Fruit fly (Drosophila melanogaster) whole organism, embryonic: ENCODE data around the gene CG10996.

Source experiments
- Atf3 ChIP-seq: fragments of 200-800 bp; sonication (Bioruptor generic); optimal IDR thresholded peaks from 3 replicates; lab custom pipeline; 2016; ENCODE audit warnings: missing biosample characterization, missing genetic modification characterization
- Blimp-1 ChIP-seq: fragments of 200-800 bp; sonication (Bioruptor generic); optimal IDR thresholded peaks from 3 replicates; lab custom pipeline; 2018; ENCODE audit warnings: missing biosample characterization, missing genetic modification characterization, mild to moderate bottlenecking, moderate library complexity, missing genetic modification reagents
- C15 ChIP-seq: fragments of 200-800 bp; sonication (Bioruptor generic); IDR thresholded peaks from 3 replicates; pipeline ENCODE4 v1.3.6; 2022; ENCODE audit warnings: missing biosample characterization, missing genetic modification characterization
- CG10543 ChIP-seq: fragments of 200-800 bp; sonication (Bioruptor generic); optimal IDR thresholded peaks from 3 replicates; lab custom pipeline; 2017; ENCODE audit warnings: missing biosample characterization, mild to moderate bottlenecking, missing genetic modification characterization, moderate library complexity
- CG11247 ChIP-seq: fragments of 200-800 bp; sonication (Bioruptor generic); IDR thresholded peaks from 2 replicates; pipeline ENCODE4 v1.3.6; 2022; ENCODE audit warnings: missing biosample characterization, missing genetic modification characterization
- CG11504 ChIP-seq: fragments of 200-800 bp; sonication (Bioruptor generic); optimal IDR thresholded peaks from 3 replicates; lab custom pipeline; 2019; ENCODE audit warnings: missing biosample characterization, mild to moderate bottlenecking, missing genetic modification characterization, moderate library complexity
- CG12299 ChIP-seq: fragments of 200-800 bp; sonication (Bioruptor generic); optimal IDR thresholded peaks from 2 replicates; lab custom pipeline; 2018; ENCODE audit warnings: missing biosample characterization, mild to moderate bottlenecking, missing genetic modification characterization
- CG13296 ChIP-seq: fragments of 200-800 bp; sonication (Bioruptor generic); optimal IDR thresholded peaks from 3 replicates; lab custom pipeline; 2018; ENCODE audit warnings: missing biosample characterization, mild to moderate bottlenecking, missing genetic modification characterization
- CG14050 ChIP-seq: fragments of 200-800 bp; sonication (Bioruptor generic); IDR thresholded peaks from 3 replicates; pipeline ENCODE4 v1.3.6; 2022; ENCODE audit warnings: missing biosample characterization, missing genetic modification characterization
- CG1647 ChIP-seq: fragments of 200-800 bp; sonication (Bioruptor generic); optimal IDR thresholded peaks from 3 replicates; lab custom pipeline; 2016; ENCODE audit warnings: missing biosample characterization, missing genetic modification characterization
- CG17385 ChIP-seq: fragments of 200-800 bp; sonication (Bioruptor generic); optimal IDR thresholded peaks from 3 replicates; lab custom pipeline; 2018; ENCODE audit warnings: missing biosample characterization, mild to moderate bottlenecking, missing genetic modification characterization
- CG32532 ChIP-seq: fragments of 200-800 bp; sonication (Bioruptor generic); IDR thresholded peaks from 2 replicates; pipeline ENCODE4 v1.3.6; 2022; ENCODE audit warnings: missing biosample characterization, missing genetic modification characterization
- CG4404 ChIP-seq: fragments of 200-800 bp; sonication (Bioruptor generic); IDR thresholded peaks from 2 replicates; pipeline ENCODE4 v1.3.6; 2022; ENCODE audit warnings: missing biosample characterization, missing genetic modification characterization
- CG4617 ChIP-seq: fragments of 200-800 bp; sonication (Bioruptor generic); optimal IDR thresholded peaks from 3 replicates; lab custom pipeline; 2016; ENCODE audit warnings: missing biosample characterization, missing genetic modification characterization, borderline replicate concordance
- CG8089 ChIP-seq: fragments of 200-800 bp; sonication (Bioruptor generic); optimal IDR thresholded peaks from 3 replicates; lab custom pipeline; 2016; ENCODE audit warnings: missing biosample characterization, missing genetic modification characterization
- CG9797 ChIP-seq: fragments of 200-800 bp; sonication (Bioruptor generic); optimal IDR thresholded peaks from 3 replicates; lab custom pipeline; 2018; ENCODE audit warnings: missing biosample characterization, mild to moderate bottlenecking, missing genetic modification characterization
- CoRest ChIP-seq: fragments of 200-800 bp; sonication (Bioruptor generic); optimal IDR thresholded peaks from 3 replicates; lab custom pipeline; 2018; ENCODE audit warnings: missing biosample characterization, mild to moderate bottlenecking, missing genetic modification characterization, moderate library complexity
- Dfd ChIP-seq, 2 experiments: fragments of >200 bp; optimal IDR thresholded peaks; 2 replicates each; lab custom pipeline; 2017; ENCODE audit warnings: missing biosample characterization in 2 of 2, missing genetic modification characterization in 2 of 2
- ERR ChIP-seq: fragments of 200-800 bp; sonication (Bioruptor generic); optimal IDR thresholded peaks from 2 replicates; lab custom pipeline; 2016; ENCODE audit warnings: missing biosample characterization, missing genetic modification characterization
- Gsc ChIP-seq: fragments of 200-800 bp; sonication (Bioruptor generic); IDR thresholded peaks from 2 replicates; pipeline ENCODE4 v1.3.6; 2022; ENCODE audit warnings: missing biosample characterization, missing genetic modification characterization
- HLH3B ChIP-seq: fragments of 200-800 bp; sonication (Bioruptor generic); IDR thresholded peaks from 2 replicates; pipeline ENCODE4 v1.3.6; 2022; ENCODE audit warnings: missing biosample characterization, missing genetic modification characterization
- Hr51 ChIP-seq, 2 experiments: fragments of 200-800 bp; sonication (Bioruptor generic); optimal IDR thresholded peaks; 2 replicates in 1 of 2; 3 replicates in 1 of 2; lab custom pipeline; 2016 to 2018; ENCODE audit warnings: missing biosample characterization in 2 of 2, missing genetic modification characterization in 2 of 2, mild to moderate bottlenecking in 1 of 2, moderate library complexity in 1 of 2
- Hsf ChIP-seq: fragments of 200-800 bp; sonication (Bioruptor generic); optimal IDR thresholded peaks from 3 replicates; lab custom pipeline; 2016; ENCODE audit warnings: missing biosample characterization, missing genetic modification characterization
- Lpt ChIP-seq: fragments of >200 bp; optimal IDR thresholded peaks from 2 replicates; lab custom pipeline; 2018; ENCODE audit warnings: missing biosample characterization, missing genetic modification characterization
- PHDP ChIP-seq: fragments of 200-800 bp; sonication (Bioruptor generic); optimal IDR thresholded peaks from 3 replicates; lab custom pipeline; 2018; ENCODE audit warnings: missing biosample characterization, mild to moderate bottlenecking, missing genetic modification characterization, moderate library complexity
- Rfx ChIP-seq: fragments of 200-800 bp; sonication (Bioruptor generic); IDR thresholded peaks from 2 replicates; pipeline ENCODE4 v1.3.6; 2022; ENCODE audit warnings: missing biosample characterization, missing genetic modification characterization
- Xrp1 ChIP-seq: fragments of 200-800 bp; sonication (Bioruptor generic); IDR thresholded peaks from 2 replicates; pipeline ENCODE4 v1.3.6; 2022; ENCODE audit warnings: missing biosample characterization, missing genetic modification characterization
- abd-A ChIP-seq: fragments of 200-800 bp; sonication (Bioruptor generic); optimal IDR thresholded peaks from 3 replicates; lab custom pipeline; 2019; ENCODE audit warnings: missing biosample characterization, mild to moderate bottlenecking, missing genetic modification characterization, moderate library complexity
- ase ChIP-seq: fragments of 200-800 bp; sonication (Bioruptor generic); IDR thresholded peaks from 3 replicates; pipeline ENCODE4 v1.3.6; 2022; ENCODE audit warnings: missing biosample characterization, missing genetic modification characterization
- bbx ChIP-seq: fragments of 200-800 bp; sonication (Bioruptor generic); IDR thresholded peaks from 2 replicates; pipeline ENCODE4 v1.3.6; 2022; ENCODE audit warnings: missing biosample characterization, missing genetic modification characterization; ENCODE audit not compliant: partially characterized antibody
- bcd ChIP-seq: fragments of 200-800 bp; sonication (Bioruptor generic); optimal IDR thresholded peaks from 2 replicates; lab custom pipeline; 2017; ENCODE audit warnings: missing biosample characterization, mild to moderate bottlenecking, missing genetic modification characterization
- chm ChIP-seq: fragments of 200-800 bp; sonication (Bioruptor generic); IDR thresholded peaks from 2 replicates; pipeline ENCODE4 v1.3.6; 2022; ENCODE audit warnings: missing biosample characterization, missing genetic modification characterization
- croc ChIP-seq: fragments of 200-800 bp; sonication (Bioruptor generic); conservative IDR thresholded peaks from 3 replicates; pipeline ENCODE4 v1.3.6; 2022; ENCODE audit warnings: missing biosample characterization, missing genetic modification characterization
- da ChIP-seq: fragments of 200-800 bp; sonication (Bioruptor generic); optimal IDR thresholded peaks from 2 replicates; lab custom pipeline; 2016; ENCODE audit warnings: missing biosample characterization, missing genetic modification characterization
- dm ChIP-seq: fragments of 200-800 bp; sonication (Bioruptor generic); optimal IDR thresholded peaks from 3 replicates; lab custom pipeline; 2016; ENCODE audit warnings: missing biosample characterization, missing genetic modification characterization
- exex ChIP-seq: fragments of 200-800 bp; sonication (Bioruptor generic); optimal IDR thresholded peaks from 4 replicates; lab custom pipeline; 2018; ENCODE audit warnings: missing biosample characterization, mild to moderate bottlenecking, missing genetic modification characterization, moderate library complexity
- eyg ChIP-seq: fragments of 200-800 bp; sonication (Bioruptor generic); optimal IDR thresholded peaks from 3 replicates; lab custom pipeline; 2016; ENCODE audit warnings: missing biosample characterization, missing genetic modification characterization
- fd102C ChIP-seq: fragments of 200-800 bp; sonication (Bioruptor generic); optimal IDR thresholded peaks from 2 replicates; lab custom pipeline; 2018; ENCODE audit warnings: missing biosample characterization, mild to moderate bottlenecking, missing genetic modification characterization, moderate library complexity
- hkb ChIP-seq, 2 experiments: fragments of 200-800 bp in 1 of 2; fragments of >200 bp in 1 of 2; sonication (Bioruptor generic) in 1 of 2; IDR thresholded peaks in 1 of 2; optimal IDR thresholded peaks in 1 of 2; 2 replicates each; pipeline versions ENCODE4 v1.3.6 to Lab custom; 2017 to 2022; ENCODE audit warnings: missing biosample characterization in 1 of 2, missing genetic modification characterization in 1 of 2
- ind ChIP-seq: fragments of 200-800 bp; sonication (Bioruptor generic); optimal IDR thresholded peaks from 3 replicates; lab custom pipeline; 2016; ENCODE audit warnings: missing biosample characterization, missing genetic modification characterization
- knrl ChIP-seq: fragments of 200-800 bp; sonication (Bioruptor generic); IDR thresholded peaks from 3 replicates; pipeline ENCODE4 v1.3.6; 2022; ENCODE audit warnings: missing biosample characterization, missing genetic modification characterization; ENCODE audit not compliant: partially characterized antibody
- p53 ChIP-seq: fragments of 200-800 bp; sonication (Bioruptor generic); optimal IDR thresholded peaks from 2 replicates; lab custom pipeline; 2016; ENCODE audit warnings: missing biosample characterization, missing genetic modification characterization
- schlank ChIP-seq: fragments of 200-800 bp; sonication (Bioruptor generic); optimal IDR thresholded peaks from 2 replicates; lab custom pipeline; 2018; ENCODE audit warnings: missing biosample characterization, mild to moderate bottlenecking, missing genetic modification characterization
- sima ChIP-seq: fragments of 200-800 bp; sonication (Bioruptor generic); optimal IDR thresholded peaks from 2 replicates; lab custom pipeline; 2016; ENCODE audit warnings: missing biosample characterization, missing genetic modification characterization
- unpg ChIP-seq: fragments of 200-800 bp; sonication (Bioruptor generic); optimal IDR thresholded peaks from 3 replicates; lab custom pipeline; 2018; ENCODE audit warnings: missing biosample characterization, mild to moderate bottlenecking, missing genetic modification characterization, moderate library complexity
- wdn ChIP-seq: fragments of 200-800 bp; sonication (Bioruptor generic); IDR thresholded peaks from 2 replicates; pipeline ENCODE4 v1.3.6; 2022; ENCODE audit warnings: missing biosample characterization, missing genetic modification characterization
- zen2 ChIP-seq: fragments of 200-800 bp; sonication (Bioruptor generic); IDR thresholded peaks from 3 replicates; pipeline ENCODE4 v1.3.6; 2022; ENCODE audit warnings: missing biosample characterization, missing genetic modification characterization; ENCODE audit not compliant: partially characterized antibody
- zf30C ChIP-seq: fragments of 200-800 bp; sonication (Bioruptor generic); optimal IDR thresholded peaks from 3 replicates; lab custom pipeline; 2018; ENCODE audit warnings: missing biosample characterization, mild to moderate bottlenecking, missing genetic modification characterization

The CG10996 gene

dm6 chrX:13783958-13784907 is 13.2 kb downstream of the CG10996 start (continued):
- no peak for TF ChIP-seq eyg (GFP tag; lab: Kevin White, UChicago)
- no peak for TF ChIP-seq bbx (GFP tag; lab: Robert Waterston, UW)
- TF ChIP-seq da (GFP tag; lab: Kevin White, UChicago): no peak
- TF ChIP-seq hkb (optimal IDR thresholded peaks at IDR 0.05; lab: Kevin White, UChicago): no peak
- peak; percentile 59 for TF ChIP-seq hkb (GFP tag; IDR thresholded peaks at IDR 0.05; lab: Robert Waterston, UW)
- TF ChIP-seq ase: no peak
- TF ChIP-seq ERR (GFP tag; lab: Kevin White, UChicago): no peak
- TF ChIP-seq CG17385 (GFP tag; lab: Kevin White, UChicago): peak; percentile 75
- no peak for TF ChIP-seq C15 (GFP tag; lab: Robert Waterston, UW)
- 0 out of 2 replicates have a peak, but pooled peaks have one; percentile 14 for TF ChIP-seq Rfx
- peak; percentile 34 for TF ChIP-seq bcd
- TF ChIP-seq HLH3B: peak; percentile 45; the same call in 1 of the 2 replicates
- no peak for TF ChIP-seq wdn (GFP tag; lab: Robert Waterston, UW)
- no peak for TF ChIP-seq Dfd (GFP tag; optimal IDR thresholded peaks at IDR 0.05; lab: Kevin White, UChicago)
- no peak for TF ChIP-seq sima
- TF ChIP-seq CG1647 (GFP tag; lab: Kevin White, UChicago): no peak
- peak; percentile 60 for TF ChIP-seq Blimp-1
- TF ChIP-seq CG4404 (GFP tag; lab: Robert Waterston, UW): 0 out of 2 replicates have a peak, but pooled peaks have one; percentile 7
- no peak for TF ChIP-seq CG9797
- peak; percentile 52 for TF ChIP-seq CoRest
- no peak for TF ChIP-seq Atf3 (GFP tag; lab: Kevin White, UChicago)
- TF ChIP-seq Gsc (GFP tag; lab: Robert Waterston, UW): no peak
- no peak for TF ChIP-seq chm (GFP tag; lab: Robert Waterston, UW)
- no peak for TF ChIP-seq fd102C (GFP tag; lab: Kevin White, UChicago)
- TF ChIP-seq CG13296 (GFP tag; lab: Kevin White, UChicago): peak; percentile 30
- TF ChIP-seq Lpt (GFP tag; lab: Kevin White, UChicago): no peak
- TF ChIP-seq zen2 (GFP tag; lab: Robert Waterston, UW): no peak
- no peak for TF ChIP-seq dm (GFP tag; lab: Kevin White, UChicago)
- TF ChIP-seq CG10543 (GFP tag; lab: Kevin White, UChicago): no peak
- TF ChIP-seq unpg (GFP tag; lab: Kevin White, UChicago): peak; percentile 67
- TF ChIP-seq PHDP: peak; percentile 66
- no peak for TF ChIP-seq knrl (GFP tag; lab: Robert Waterston, UW)
- no peak for TF ChIP-seq CG4617 (GFP tag; lab: Kevin White, UChicago)
- peak; percentile 56 for TF ChIP-seq Xrp1 (GFP tag; lab: Robert Waterston, UW)
- TF ChIP-seq zf30C (GFP tag; lab: Kevin White, UChicago): peak; percentile 41
- no peak for TF ChIP-seq CG12299 (tag; lab: Kevin White, UChicago)
- peak; percentile 59 for TF ChIP-seq ind (GFP tag; lab: Kevin White, UChicago)
- TF ChIP-seq CG14050 (GFP tag; lab: Robert Waterston, UW): peak; percentile 22; the same call in 1 of the 3 replicates
- no peak; the same call in 1 of the 2 replicates for TF ChIP-seq CG32532 (GFP tag; lab: Robert Waterston, UW)
- peak in 1 of 2 experiments; percentile 63 for TF ChIP-seq Hr51 (GFP tag; optimal IDR thresholded peaks at IDR 0.05; lab: Kevin White, UChicago)
- TF ChIP-seq exex (tag; lab: Kevin White, UChicago): no peak
- no peak for TF ChIP-seq CG8089 (GFP tag; lab: Kevin White, UChicago)
- peak; percentile 65 for TF ChIP-seq Hsf (GFP tag; lab: Kevin White, UChicago)
- TF ChIP-seq croc: peak; percentile 41; the same call in 2 of the 3 replicates
- no peak for TF ChIP-seq p53
- peak; percentile 78 for TF ChIP-seq CG11504 (tag; lab: Kevin White, UChicago)
- TF ChIP-seq CG11247 (GFP tag; lab: Robert Waterston, UW): no peak
- TF ChIP-seq abd-A (tag; lab: Kevin White, UChicago): peak; percentile 50
- no peak for TF ChIP-seq schlank (tag; lab: Kevin White, UChicago)
